Worm (Caenorhabditis elegans): ENCODE data around the gene R03E9.2.
A peak's percentile ranks its signal among the peaks of the same experiment; 100 is the strongest.

DNA sequence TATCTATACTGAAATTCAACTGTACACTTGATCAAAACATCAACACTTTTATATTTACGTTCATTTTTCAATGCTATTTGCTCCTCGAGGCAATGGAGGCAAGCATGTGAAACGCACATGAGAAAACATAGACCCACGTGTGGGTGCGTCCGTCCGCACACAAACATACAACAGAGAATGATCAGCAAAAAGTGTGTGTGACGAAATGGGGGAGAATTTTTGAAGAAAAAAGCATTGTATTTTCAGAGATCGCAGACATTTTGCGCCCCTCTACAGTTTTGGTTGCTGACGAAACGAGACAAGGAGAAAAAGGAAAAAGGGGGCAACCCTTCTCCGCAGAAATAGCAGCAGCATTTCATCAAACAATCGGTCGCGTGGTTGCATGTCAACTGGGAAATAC is 17.0 kb upstream of the R03E9.2 start:
- TF ChIP-seq him-1 (tag; optimal IDR thresholded peaks at IDR 0.05) (peak; percentile 77), W03F9.2 (tag; optimal IDR thresholded peaks at IDR 0.05) (peak; percentile 49), dao-5 (tag; optimal IDR thresholded peaks at IDR 0.05) (no peak)

Measured in whole organism, L4/young adult.